Worm (Caenorhabditis elegans): ENCODE measurements around the gene F32A11.1.

DNA sequence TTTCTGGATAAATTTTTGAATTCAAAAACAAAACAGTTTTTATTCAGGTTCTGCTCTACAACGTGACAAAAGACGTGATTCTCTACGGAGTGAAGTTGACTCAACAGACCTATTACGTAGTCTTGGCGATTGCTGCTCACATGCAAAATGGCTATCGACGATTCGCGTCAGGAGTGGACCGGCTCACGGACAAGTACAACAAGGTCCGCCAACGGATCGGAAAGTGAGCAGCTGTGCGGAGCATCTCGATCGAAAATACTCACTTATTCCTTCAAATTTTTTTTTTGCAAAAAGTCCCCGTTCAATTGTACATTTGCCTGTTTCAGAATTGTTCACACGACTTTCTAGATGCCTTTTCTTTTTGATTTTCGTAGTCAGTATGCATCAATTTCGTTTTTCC is 2.7 kb downstream of the F32A11.1 start:
- no peak for TF ChIP-seq nhr-77 (tag; optimal IDR thresholded peaks at IDR 0.05)
- TF ChIP-seq ztf-11 (tag; optimal IDR thresholded peaks at IDR 0.05): no peak
- TF ChIP-seq dmd-4 (tag; optimal IDR thresholded peaks at IDR 0.05): no peak
- no peak for TF ChIP-seq nhr-10 (tag; optimal IDR thresholded peaks at IDR 0.05)
- TF ChIP-seq unc-39 (tag; optimal IDR thresholded peaks at IDR 0.05): no peak
- TF ChIP-seq elt-1 (tag; optimal IDR thresholded peaks at IDR 0.05): no peak
- TF ChIP-seq sma-3 (GFP tag; optimal IDR thresholded peaks at IDR 0.05): no peak
- no peak for TF ChIP-seq blmp-1 (tag; optimal IDR thresholded peaks at IDR 0.05; ENCODE audit: insufficient read depth)
- TF ChIP-seq ztf-4 (tag; optimal IDR thresholded peaks at IDR 0.05): no peak
